Worm (Caenorhabditis elegans) whole organism, early embryonic: ENCODE results near the gene E02H9.9.

ENCODE experiments used
- ama-1 ChIP-seq: fragments of 150-350 bp; optimal IDR thresholded peaks from 2 replicates; lab custom pipeline; 2014
- sea-1 ChIP-seq: fragments of 200-800 bp; sonication (Bioruptor generic); conservative IDR thresholded peaks from 2 replicates; pipeline ENCODE4 v1.3.6; 2022; ENCODE audit warnings: missing genetic modification characterization, missing compliant biosample characterization

DNA sequence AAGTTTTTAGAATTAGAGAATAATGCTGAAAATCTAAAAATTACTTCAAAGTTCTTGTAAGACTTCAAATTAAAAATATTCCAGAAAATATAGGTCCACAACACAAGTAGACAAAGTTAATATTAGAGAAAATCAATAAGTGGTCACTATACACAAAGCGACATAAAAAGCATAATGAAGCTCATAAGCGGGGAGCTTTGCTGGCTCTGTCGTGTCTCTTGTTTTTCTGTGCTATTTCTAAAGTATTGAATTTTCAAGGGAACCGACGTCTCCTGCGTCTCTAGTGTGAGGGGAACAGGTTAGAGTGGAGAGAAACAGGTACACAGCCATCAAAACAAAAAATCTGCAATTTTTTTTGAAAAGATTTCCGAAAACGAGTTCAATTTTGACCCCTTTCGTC, 29.6 kb downstream of the E02H9.9 start, which contains the start of gene E02H9.13:
- TF ChIP-seq ama-1 (lab: Kevin White, UChicago) (no peak), sea-1 (GFP tag; lab: Robert Waterston, UW) (no peak)
